Fruit fly (Drosophila melanogaster) whole organism: ENCODE results near the gene CG42554.

Source experiments
- CG8478 ChIP-seq: fragments of >200 bp; optimal IDR thresholded peaks from 2 replicates; lab custom pipeline; 2018; ENCODE audit warnings: inconsistent platforms
- Dll ChIP-seq: fragments of >200 bp; optimal IDR thresholded peaks from 2 replicates; lab custom pipeline; 2017
- EcR ChIP-seq, 2 experiments: fragments of >200 bp; optimal IDR thresholded peaks; 2 replicates each; lab custom pipeline; 2017; ENCODE audit warnings: missing biosample characterization in 2 of 2, missing genetic modification characterization in 2 of 2, missing genetic modification reagents in 2 of 2
- pan ChIP-seq: fragments of >200 bp; optimal IDR thresholded peaks from 2 replicates; lab custom pipeline; 2017
- psq ChIP-seq: fragments of >200 bp; optimal IDR thresholded peaks from 2 replicates; lab custom pipeline; 2017
- usp ChIP-seq: fragments of >200 bp; optimal IDR thresholded peaks from 2 replicates; lab custom pipeline; 2017; ENCODE audit warnings: missing biosample characterization, missing genetic modification characterization, mixed read lengths

CG42554 gene

dm6 chr3L:813911-814310, 21.6 kb upstream of the CG42554 start:
- TF ChIP-seq psq (lab: Kevin White, UChicago) (no peak), CG8478 (lab: Kevin White, UChicago) (no peak), Dll (lab: Kevin White, UChicago) (no peak), pan (lab: Kevin White, UChicago) (no peak), usp (no peak), EcR (GFP tag; optimal IDR thresholded peaks at IDR 0.05; lab: Kevin White, UChicago) (no peak)

- TF ChIP-seq EcR (GFP tag; optimal IDR thresholded peaks at IDR 0.05; lab: Kevin White, UChicago): no peak
- no peak for TF ChIP-seq pan (lab: Kevin White, UChicago)
- no peak for TF ChIP-seq psq (lab: Kevin White, UChicago)
- TF ChIP-seq CG8478 (lab: Kevin White, UChicago): no peak
- TF ChIP-seq Dll (lab: Kevin White, UChicago): no peak
- no peak for TF ChIP-seq usp
These were observed 20.0 kb upstream of the CG42554 start for dm6 chr3L:815234-816200.

DNA sequence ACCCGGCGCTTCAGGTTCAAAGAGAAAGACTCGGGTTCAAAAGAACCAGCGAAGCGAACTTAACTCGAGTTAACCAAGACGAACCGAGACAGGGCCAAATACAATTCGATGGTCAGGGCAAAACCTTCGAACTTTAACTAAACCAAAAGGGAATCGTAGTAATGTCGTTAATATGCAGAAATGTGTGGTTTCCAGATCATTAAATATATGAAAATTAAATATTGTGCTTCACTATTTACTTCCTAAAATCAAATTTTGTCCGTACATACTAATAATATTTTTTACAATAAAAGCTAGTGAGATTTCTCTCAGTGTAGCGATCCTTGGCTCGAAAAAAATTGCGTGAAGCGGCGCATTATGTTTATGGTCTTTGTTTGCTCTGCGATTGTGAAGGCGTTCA, 17.8 kb upstream of the CG42554 start:
- TF ChIP-seq usp (no peak), EcR (GFP tag; optimal IDR thresholded peaks at IDR 0.05; lab: Kevin White, UChicago) (no peak), Dll (lab: Kevin White, UChicago) (no peak), psq (lab: Kevin White, UChicago) (no peak), CG8478 (lab: Kevin White, UChicago) (no peak), pan (lab: Kevin White, UChicago) (no peak)

DNA sequence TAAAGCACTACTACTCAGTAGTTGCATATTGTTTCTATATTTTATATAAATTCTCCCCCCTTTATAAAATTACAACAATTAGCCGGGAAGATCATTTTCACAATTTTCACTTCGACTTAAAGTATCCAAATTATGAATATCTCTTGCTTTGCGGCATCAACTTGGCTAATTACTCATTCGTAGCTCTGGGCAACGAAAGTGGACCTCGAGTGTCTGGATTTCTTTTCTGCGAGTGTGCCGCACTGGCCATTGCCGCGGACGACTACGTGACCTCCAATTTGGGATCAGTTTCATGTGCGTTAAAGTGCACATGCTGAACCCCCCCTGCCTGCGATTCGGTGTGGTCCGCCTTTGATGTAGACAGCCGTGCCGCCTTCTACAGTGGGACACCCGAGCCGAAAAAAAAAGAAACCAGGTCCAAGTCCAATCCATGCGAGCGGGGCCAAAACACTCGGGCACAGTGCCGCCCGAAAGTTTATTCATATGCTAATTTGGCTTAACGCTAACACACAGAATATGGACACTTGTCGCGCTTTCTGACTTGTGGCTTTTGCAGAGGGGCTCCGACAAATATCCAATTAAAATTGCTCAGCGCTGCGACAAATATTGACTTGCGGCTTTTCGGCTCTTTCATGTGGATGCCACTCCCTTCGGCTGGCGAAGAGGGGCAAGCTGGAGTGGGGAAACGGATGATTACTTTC, 16.9 kb upstream of the CG42554 start:
- TF ChIP-seq CG8478 (lab: Kevin White, UChicago): no peak
- TF ChIP-seq EcR (GFP tag; optimal IDR thresholded peaks at IDR 0.05; lab: Kevin White, UChicago): no peak
- TF ChIP-seq Dll (lab: Kevin White, UChicago): no peak
- TF ChIP-seq pan (lab: Kevin White, UChicago): no peak
- TF ChIP-seq psq (lab: Kevin White, UChicago): no peak
- no peak for TF ChIP-seq usp

DNA sequence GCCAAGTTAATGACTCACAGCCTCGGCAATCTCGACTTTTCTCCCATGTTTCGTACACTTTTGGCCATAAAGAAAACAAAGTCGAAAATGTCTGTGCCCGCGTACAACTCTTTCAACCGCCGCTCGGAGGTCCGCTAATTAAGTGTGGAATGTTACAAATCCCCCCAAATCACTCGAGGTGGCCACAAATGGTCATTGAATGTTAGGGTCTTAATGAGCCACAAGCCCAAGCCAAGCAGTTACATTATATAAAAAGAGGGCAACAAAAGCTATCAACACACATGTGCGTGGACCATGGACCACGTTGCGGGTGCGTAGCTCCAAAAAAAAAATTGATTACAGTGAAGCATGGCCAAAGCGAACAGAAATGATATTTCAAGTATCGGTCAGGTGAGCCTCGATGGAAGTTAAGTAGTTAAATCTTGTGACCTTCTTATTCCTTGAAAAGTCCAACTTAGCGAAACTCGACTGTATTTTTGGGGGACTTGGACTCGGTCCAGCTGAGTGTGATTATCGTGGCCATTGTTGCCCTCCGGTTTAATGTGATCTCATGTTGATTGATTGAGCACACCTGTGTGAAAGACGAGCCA, 16.1 kb upstream of the CG42554 start:
- no peak for TF ChIP-seq psq (lab: Kevin White, UChicago)
- TF ChIP-seq Dll (lab: Kevin White, UChicago): no peak
- no peak for TF ChIP-seq EcR (GFP tag; optimal IDR thresholded peaks at IDR 0.05; lab: Kevin White, UChicago)
- TF ChIP-seq pan (lab: Kevin White, UChicago): no peak

DNA sequence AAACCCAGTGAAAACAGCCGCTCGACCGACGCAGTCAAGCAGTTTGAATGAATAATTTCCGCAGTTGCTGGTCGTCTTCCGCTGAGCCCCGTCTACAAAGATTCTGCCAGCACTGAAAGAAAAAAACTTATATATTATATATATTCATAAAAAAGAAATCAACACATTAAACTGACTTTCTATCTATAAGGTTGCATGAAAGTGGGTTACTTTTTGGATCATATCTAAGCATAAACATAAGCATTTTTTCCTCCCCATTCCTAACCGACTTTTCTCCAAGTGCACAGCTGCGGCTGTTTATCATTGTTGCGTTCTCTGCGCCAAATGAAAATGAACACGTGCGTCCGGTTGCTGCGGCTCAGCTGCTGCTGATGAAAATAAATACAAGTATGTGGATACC, 15.2 kb upstream of the CG42554 start:
- TF ChIP-seq psq (lab: Kevin White, UChicago) (no peak), pan (lab: Kevin White, UChicago) (no peak), CG8478 (lab: Kevin White, UChicago) (no peak), usp (no peak), Dll (lab: Kevin White, UChicago) (no peak), EcR (GFP tag; optimal IDR thresholded peaks at IDR 0.05; lab: Kevin White, UChicago) (no peak)

dm6 chr3L:820975-821598, 14.4 kb upstream of the CG42554 start:
- TF ChIP-seq psq (lab: Kevin White, UChicago): no peak
- no peak for TF ChIP-seq pan (lab: Kevin White, UChicago)
- no peak for TF ChIP-seq EcR (GFP tag; optimal IDR thresholded peaks at IDR 0.05; lab: Kevin White, UChicago)
- no peak for TF ChIP-seq CG8478 (lab: Kevin White, UChicago)
- no peak for TF ChIP-seq Dll (lab: Kevin White, UChicago)
- no peak for TF ChIP-seq usp

DNA sequence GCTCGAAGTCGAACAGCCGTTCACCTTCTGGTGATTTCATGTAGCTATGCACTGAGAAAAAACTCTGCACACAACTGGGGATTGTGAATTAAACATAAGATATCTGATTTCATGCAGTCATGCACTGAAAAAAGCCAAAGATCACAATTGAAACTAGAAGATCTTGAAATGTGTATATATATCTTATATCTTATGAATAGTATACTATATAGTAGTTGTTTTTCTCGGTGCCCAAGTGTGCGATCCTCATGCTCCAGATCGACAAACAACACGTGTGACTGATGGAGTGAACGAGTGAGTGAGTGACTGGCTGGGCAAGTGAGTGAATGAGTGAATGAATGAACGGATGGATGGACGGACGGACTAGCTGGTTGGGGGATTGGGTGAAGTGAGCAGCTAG, 13.5 kb upstream of the CG42554 start:
- TF ChIP-seq CG8478 (lab: Kevin White, UChicago): no peak
- TF ChIP-seq usp: no peak

DNA sequence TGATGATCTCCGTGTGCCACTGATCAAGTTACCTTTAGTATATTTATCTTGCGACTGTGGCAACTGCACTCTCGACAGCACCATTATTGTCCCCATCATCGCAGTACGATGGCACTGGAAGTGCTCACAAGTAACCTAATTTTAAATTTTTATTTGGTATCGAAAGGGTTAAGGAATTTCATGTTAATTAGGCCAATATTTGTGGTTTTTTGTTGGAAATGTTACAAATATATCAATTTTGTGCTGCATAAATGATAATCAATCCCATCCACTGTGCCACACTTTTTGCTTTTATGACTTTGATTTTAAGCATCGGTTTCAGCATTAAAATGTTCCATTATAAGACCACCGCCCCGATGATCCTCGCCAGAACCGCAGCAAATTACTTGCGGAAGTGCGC, 12.9 kb upstream of the CG42554 start:
- TF ChIP-seq usp (no peak), psq (lab: Kevin White, UChicago) (no peak), CG8478 (lab: Kevin White, UChicago) (no peak), Dll (lab: Kevin White, UChicago) (no peak), EcR (GFP tag; optimal IDR thresholded peaks at IDR 0.05; lab: Kevin White, UChicago) (no peak), pan (lab: Kevin White, UChicago) (no peak)

dm6 chr3L:823597-823996, 11.9 kb upstream of the CG42554 start:
- TF ChIP-seq pan (lab: Kevin White, UChicago): no peak
- no peak for TF ChIP-seq usp
- TF ChIP-seq Dll (lab: Kevin White, UChicago): no peak
- TF ChIP-seq EcR (GFP tag; optimal IDR thresholded peaks at IDR 0.05; lab: Kevin White, UChicago): no peak
- TF ChIP-seq CG8478 (lab: Kevin White, UChicago): no peak
- TF ChIP-seq psq (lab: Kevin White, UChicago): no peak

dm6 chr3L:824444-824843, 11.0 kb upstream of the CG42554 start:
- TF ChIP-seq CG8478 (lab: Kevin White, UChicago) (no peak), EcR (GFP tag; optimal IDR thresholded peaks at IDR 0.05; lab: Kevin White, UChicago) (no peak), usp (no peak), psq (lab: Kevin White, UChicago) (no peak), Dll (lab: Kevin White, UChicago) (no peak)
